Worm (Caenorhabditis elegans) whole organism, L2 larva: ENCODE data around the gene hlh-13.
A peak's percentile ranks its signal among the peaks of the same experiment; 100 is the strongest.

Experiments
- C34F6.9 ChIP-seq: fragments of 150-350 bp; optimal IDR thresholded peaks from 2 replicates; lab custom pipeline; 2014; ENCODE audit warnings: missing biosample characterization, missing genetic modification characterization
- F13H6.1 ChIP-seq: sonication (generic microtip); optimal IDR thresholded peaks from 2 replicates; lab custom pipeline; 2016; ENCODE audit warnings: missing genetic modification characterization, missing compliant biosample characterization
- ZK546.5 ChIP-seq: sonication (generic microtip); optimal IDR thresholded peaks from 2 replicates; lab custom pipeline; 2017; ENCODE audit warnings: missing biosample characterization, missing genetic modification characterization
- alr-1 ChIP-seq: fragments of 150-350 bp; optimal IDR thresholded peaks from 2 replicates; lab custom pipeline; 2014; ENCODE audit warnings: missing biosample characterization, missing genetic modification characterization
- ama-1 ChIP-seq: fragments of 150-350 bp; optimal IDR thresholded peaks from 2 replicates; lab custom pipeline; 2018; ENCODE audit warnings: inconsistent platforms
- blmp-1 ChIP-seq: sonication (generic microtip); optimal IDR thresholded peaks from 2 replicates; lab custom pipeline; 2017; ENCODE audit warnings: missing genetic modification characterization, mild to moderate bottlenecking, missing compliant biosample characterization, antibody characterized with exemption, moderate library complexity; ENCODE audit not compliant: insufficient read depth
- ceh-16 ChIP-seq: fragments of 150-350 bp; optimal IDR thresholded peaks from 2 replicates; lab custom pipeline; 2014; ENCODE audit warnings: missing biosample characterization, missing genetic modification characterization
- ceh-82 ChIP-seq: fragments of 150-350 bp; optimal IDR thresholded peaks from 2 replicates; lab custom pipeline; 2014; ENCODE audit warnings: missing biosample characterization, missing genetic modification characterization
- crh-2 ChIP-seq: sonication (generic microtip); optimal IDR thresholded peaks from 2 replicates; lab custom pipeline; 2017; ENCODE audit warnings: missing biosample characterization, missing genetic modification characterization
- dmd-4 ChIP-seq: sonication (generic microtip); optimal IDR thresholded peaks from 2 replicates; lab custom pipeline; 2017; ENCODE audit warnings: missing biosample characterization, missing genetic modification characterization
- egl-27 ChIP-seq: sonication (generic microtip); optimal IDR thresholded peaks from 3 replicates; lab custom pipeline; 2017; ENCODE audit warnings: missing biosample characterization, missing genetic modification reagents, missing genetic modification characterization
- elt-3 ChIP-seq: sonication (generic microtip); optimal IDR thresholded peaks from 2 replicates; lab custom pipeline; 2017; ENCODE audit warnings: missing biosample characterization, missing genetic modification characterization
- fos-1 ChIP-seq: fragments of 150-350 bp; optimal IDR thresholded peaks from 2 replicates; lab custom pipeline; 2014; ENCODE audit warnings: missing biosample characterization, missing genetic modification characterization
- gmeb-1 ChIP-seq: fragments of 150-350 bp; optimal IDR thresholded peaks from 2 replicates; lab custom pipeline; 2014; ENCODE audit warnings: missing biosample characterization, missing genetic modification characterization
- lin-11 ChIP-seq: fragments of 150-350 bp; sonication (generic microtip); optimal IDR thresholded peaks from 2 replicates; lab custom pipeline; 2014; ENCODE audit warnings: missing biosample characterization, missing genetic modification characterization, inconsistent platforms, mixed read lengths
- lin-13 ChIP-seq: fragments of 150-350 bp; optimal IDR thresholded peaks from 2 replicates; lab custom pipeline; 2014; ENCODE audit warnings: missing biosample characterization, missing genetic modification reagents, missing genetic modification characterization
- lin-39 ChIP-seq: fragments of 150-350 bp; optimal IDR thresholded peaks from 2 replicates; lab custom pipeline; 2014; ENCODE audit warnings: missing biosample characterization, missing genetic modification reagents, missing genetic modification characterization
- mab-5 ChIP-seq: fragments of 150-350 bp; optimal IDR thresholded peaks from 2 replicates; lab custom pipeline; 2014; ENCODE audit warnings: missing biosample characterization, missing genetic modification characterization
- mbf-1 ChIP-seq: sonication (generic microtip); optimal IDR thresholded peaks from 2 replicates; lab custom pipeline; 2017; ENCODE audit warnings: missing biosample characterization, missing genetic modification characterization
- nhr-10 ChIP-seq: sonication (generic microtip); optimal IDR thresholded peaks from 2 replicates; lab custom pipeline; 2017; ENCODE audit warnings: missing biosample characterization, missing genetic modification characterization
- nhr-129 ChIP-seq: fragments of 150-350 bp; optimal IDR thresholded peaks from 2 replicates; lab custom pipeline; 2014; ENCODE audit warnings: missing biosample characterization, missing genetic modification characterization
- nhr-21 ChIP-seq: fragments of 150-350 bp; optimal IDR thresholded peaks from 2 replicates; lab custom pipeline; 2014; ENCODE audit warnings: missing biosample characterization, missing genetic modification characterization
- nhr-23 ChIP-seq: fragments of 150-350 bp; optimal IDR thresholded peaks from 2 replicates; lab custom pipeline; 2014; ENCODE audit warnings: missing biosample characterization, missing genetic modification reagents, missing genetic modification characterization
- nhr-237 ChIP-seq: fragments of 150-350 bp; optimal IDR thresholded peaks from 2 replicates; lab custom pipeline; 2014; ENCODE audit warnings: missing biosample characterization, missing genetic modification characterization
- nhr-25 ChIP-seq: fragments of 150-350 bp; sonication (generic microtip); optimal IDR thresholded peaks from 3 replicates; lab custom pipeline; 2014; ENCODE audit warnings: missing biosample characterization, missing genetic modification characterization
- nhr-6 ChIP-seq: fragments of 150-350 bp; optimal IDR thresholded peaks from 2 replicates; lab custom pipeline; 2014; ENCODE audit warnings: missing biosample characterization, missing genetic modification characterization
- sem-4 ChIP-seq: fragments of 150-350 bp; optimal IDR thresholded peaks from 2 replicates; lab custom pipeline; 2014; ENCODE audit warnings: missing biosample characterization, missing genetic modification reagents, missing genetic modification characterization
- skn-1 ChIP-seq: sonication (generic microtip); optimal IDR thresholded peaks from 2 replicates; lab custom pipeline; 2017; ENCODE audit warnings: missing biosample characterization, missing genetic modification characterization
- sma-9 ChIP-seq, 2 experiments: fragments of 150-350 bp in 1 of 2; sonication (generic microtip) in 1 of 2; optimal IDR thresholded peaks; 2 replicates each; lab custom pipeline; 2014 to 2016; ENCODE audit warnings: missing genetic modification characterization in 2 of 2, mild to moderate bottlenecking in 1 of 2, missing biosample characterization in 1 of 2, missing compliant biosample characterization in 1 of 2, missing genetic modification reagents in 1 of 2, moderate library complexity in 1 of 2
- snpc-4 ChIP-seq: fragments of 150-350 bp; optimal IDR thresholded peaks from 2 replicates; lab custom pipeline; 2014; ENCODE audit warnings: missing biosample characterization, missing genetic modification characterization
- unc-39 ChIP-seq: fragments of 150-350 bp; optimal IDR thresholded peaks from 2 replicates; lab custom pipeline; 2014; ENCODE audit warnings: missing biosample characterization, missing genetic modification characterization
- unc-55 ChIP-seq: fragments of 150-350 bp; sonication (generic microtip); optimal IDR thresholded peaks from 3 replicates; lab custom pipeline; 2014; ENCODE audit warnings: missing biosample characterization, missing genetic modification reagents, missing genetic modification characterization
- unc-62 ChIP-seq: fragments of 150-350 bp; optimal IDR thresholded peaks from 2 replicates; lab custom pipeline; 2014; ENCODE audit warnings: missing biosample characterization, missing genetic modification reagents, missing genetic modification characterization
- zag-1 ChIP-seq: fragments of 150-350 bp; optimal IDR thresholded peaks from 2 replicates; lab custom pipeline; 2014; ENCODE audit warnings: missing biosample characterization, missing genetic modification characterization
- ztf-4 ChIP-seq: fragments of 150-350 bp; optimal IDR thresholded peaks from 2 replicates; lab custom pipeline; 2014; ENCODE audit warnings: missing biosample characterization, missing genetic modification characterization

Gene hlh-13

ce11 chrX:4268396-4268795, 19.3 kb downstream of the hlh-13 start:
- no peak for TF ChIP-seq nhr-23 (tag; lab: Kevin White, UChicago)
- no peak for TF ChIP-seq nhr-10 (tag; lab: Kevin White, UChicago)
- no peak for TF ChIP-seq zag-1 (tag; lab: Kevin White, UChicago)
- no peak for TF ChIP-seq alr-1 (tag; lab: Kevin White, UChicago)
- TF ChIP-seq sma-9 (GFP tag; optimal IDR thresholded peaks at IDR 0.05; lab: Kevin White, UChicago): no peak
- TF ChIP-seq sma-9 (tag; optimal IDR thresholded peaks at IDR 0.05; lab: Kevin White, UChicago): no peak
- TF ChIP-seq egl-27 (tag; lab: Kevin White, UChicago): no peak
- TF ChIP-seq nhr-237 (tag; lab: Kevin White, UChicago): no peak
- no peak for TF ChIP-seq lin-11 (tag; lab: Kevin White, UChicago)
- no peak for TF ChIP-seq unc-62
- TF ChIP-seq F13H6.1: no peak
- no peak for TF ChIP-seq ama-1 (lab: Kevin White, UChicago)
- TF ChIP-seq mab-5: no peak
- no peak for TF ChIP-seq ceh-16 (tag; lab: Kevin White, UChicago)
- no peak for TF ChIP-seq nhr-6 (tag; lab: Kevin White, UChicago)
- TF ChIP-seq skn-1 (tag; lab: Kevin White, UChicago): no peak

ce11 chrX:4273614-4274013, 24.6 kb downstream of the hlh-13 start, which contains the start of gene C52B9.10:
TSS of gene C52B9.10 (plus strand) at chrX:4273914.
- TF ChIP-seq nhr-10 (tag; lab: Kevin White, UChicago) (no peak), ceh-16 (tag; lab: Kevin White, UChicago) (no peak), F13H6.1 (no peak), sem-4 (tag; lab: Kevin White, UChicago) (no peak), nhr-6 (tag; lab: Kevin White, UChicago) (no peak), blmp-1 (no peak), snpc-4 (tag; lab: Kevin White, UChicago) (no peak), nhr-23 (tag; lab: Kevin White, UChicago) (no peak), nhr-21 (tag; lab: Kevin White, UChicago) (no peak), nhr-129 (tag; lab: Kevin White, UChicago) (no peak), gmeb-1 (tag; lab: Kevin White, UChicago) (no peak), ztf-4 (no peak), ama-1 (lab: Kevin White, UChicago) (no peak), elt-3 (tag; lab: Kevin White, UChicago) (no peak), unc-39 (tag; lab: Kevin White, UChicago) (no peak), unc-55 (GFP tag; lab: Kevin White, UChicago) (no peak), sma-9 (GFP tag; optimal IDR thresholded peaks at IDR 0.05; lab: Kevin White, UChicago) (no peak), sma-9 (tag; optimal IDR thresholded peaks at IDR 0.05; lab: Kevin White, UChicago) (no peak), crh-2 (no peak)

- TF ChIP-seq mab-5 (no peak), lin-39 (tag; lab: Kevin White, UChicago) (no peak), ZK546.5 (no peak), unc-55 (GFP tag; lab: Kevin White, UChicago) (peak; percentile 9)
Observed at ce11 chrX:4274116-4274515, 25.1 kb downstream of the hlh-13 start, which contains the start of gene mec-18. TSS of gene mec-18 (minus strand) at chrX:4274216.

ce11 chrX:4279294-4279782, 30.3 kb downstream of the hlh-13 start, which contains the start of the genes twk-28 and ets-9:
TSS of gene twk-28 (minus strand) at chrX:4279344.
TSS of gene ets-9 (plus strand) at chrX:4279703.
- TF ChIP-seq dmd-4 (tag; lab: Kevin White, UChicago) (no peak), unc-39 (tag; lab: Kevin White, UChicago) (no peak), nhr-25 (tag; lab: Kevin White, UChicago) (no peak), mbf-1 (tag; lab: Kevin White, UChicago) (no peak), mab-5 (no peak), lin-13 (no peak), blmp-1 (no peak), sma-9 (GFP tag; optimal IDR thresholded peaks at IDR 0.05; lab: Kevin White, UChicago) (no peak), sma-9 (tag; optimal IDR thresholded peaks at IDR 0.05; lab: Kevin White, UChicago) (no peak), crh-2 (no peak), ceh-82 (tag; lab: Kevin White, UChicago) (no peak)

ce11 chrX:4282380-4282779, 33.3 kb downstream of the hlh-13 start, which contains the start of gene C52B9.19:
TSS of gene C52B9.19 (plus strand) at chrX:4282555.
- TF ChIP-seq fos-1 (tag; lab: Kevin White, UChicago): peak; percentile 53
- no peak for TF ChIP-seq lin-13
- TF ChIP-seq crh-2: peak; percentile 12
- TF ChIP-seq C34F6.9 (tag; lab: Kevin White, UChicago): no peak
